Worm (Caenorhabditis elegans) whole organism, midembryonic: ENCODE measurements around the gene mboa-2.

Experiments used
- T22C8.4 ChIP-seq: fragments of 200-800 bp; sonication (Bioruptor generic); IDR thresholded peaks from 2 replicates; pipeline ENCODE4 v1.3.6; 2022; ENCODE audit warnings: missing genetic modification characterization, missing compliant biosample characterization
- flt-1 ChIP-seq: fragments of 200-800 bp; sonication (Bioruptor generic); IDR thresholded peaks from 2 replicates; pipeline ENCODE4 v1.3.6; 2022; ENCODE audit warnings: missing genetic modification characterization, missing compliant biosample characterization
- tab-1 ChIP-seq: fragments of 200-800 bp; sonication (Bioruptor generic); IDR thresholded peaks from 2 replicates; pipeline ENCODE4 v1.3.6; 2022; ENCODE audit warnings: missing genetic modification characterization, missing compliant biosample characterization
- ztf-23 ChIP-seq: fragments of 200-800 bp; sonication (Bioruptor generic); IDR thresholded peaks from 2 replicates; pipeline ENCODE4 v1.3.6; 2022; ENCODE audit warnings: missing genetic modification reagents, missing genetic modification characterization, missing compliant biosample characterization
- ztf-29 ChIP-seq: fragments of 200-800 bp; sonication (Bioruptor generic); IDR thresholded peaks from 2 replicates; pipeline ENCODE4 v1.3.6; 2022; ENCODE audit warnings: missing genetic modification reagents, missing genetic modification characterization, missing compliant biosample characterization

DNA sequence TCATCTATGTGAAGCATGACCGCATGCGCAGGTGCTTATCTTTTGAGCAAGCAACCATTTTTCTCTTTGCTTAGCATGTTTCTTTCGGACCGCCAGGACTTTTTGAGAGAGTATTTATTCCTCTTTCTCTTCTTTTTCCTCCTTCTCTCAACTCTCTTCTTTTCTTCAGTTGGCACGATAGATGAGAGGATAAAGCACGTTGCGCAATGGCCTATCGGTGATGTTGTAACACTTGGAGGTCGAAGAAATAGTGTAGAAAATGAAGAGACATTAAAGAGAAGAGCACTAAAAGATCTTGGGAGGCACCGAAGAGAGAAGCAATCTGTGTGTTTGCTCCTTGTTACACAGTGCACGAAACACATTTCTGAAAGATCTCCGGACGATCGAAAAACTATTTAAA is 38.6 kb downstream of the mboa-2 start:
- TF ChIP-seq flt-1 (GFP tag; lab: Robert Waterston, UW) (no peak), tab-1 (no peak), ztf-23 (GFP tag; lab: Robert Waterston, UW) (no peak), T22C8.4 (GFP tag; lab: Robert Waterston, UW) (no peak), ztf-29 (GFP tag; lab: Robert Waterston, UW) (no peak)
